Worm (Caenorhabditis elegans) whole organism, mixed stage, embryonic: ENCODE results near the gene Y69A2AR.16.

ENCODE experiments used
- blmp-1 ChIP-seq: fragments of 150-350 bp; optimal IDR thresholded peaks from 2 replicates; lab custom pipeline; 2014; ENCODE audit warnings: missing biosample characterization, missing genetic modification characterization
- elt-3 ChIP-seq: fragments of 150-350 bp; optimal IDR thresholded peaks from 2 replicates; lab custom pipeline; 2014; ENCODE audit warnings: missing biosample characterization, missing genetic modification characterization
- flh-1 ChIP-seq: fragments of 200-800 bp; sonication (Bioruptor generic); optimal IDR thresholded peaks from 2 replicates; lab custom pipeline; 2018; ENCODE audit warnings: mild to moderate bottlenecking, missing genetic modification characterization, moderate library complexity, missing compliant biosample characterization
- nhr-76 ChIP-seq: sonication (generic microtip); optimal IDR thresholded peaks from 2 replicates; lab custom pipeline; 2017; ENCODE audit warnings: missing biosample characterization, missing genetic modification characterization
- pha-4 ChIP-seq: fragments of 150-350 bp; optimal IDR thresholded peaks from 2 replicates; lab custom pipeline; 2018; ENCODE audit warnings: missing biosample characterization, missing genetic modification reagents, missing genetic modification characterization
- tbx-8 ChIP-seq: fragments of 200-800 bp; sonication (Bioruptor generic); optimal IDR thresholded peaks from 2 replicates; lab custom pipeline; 2018; ENCODE audit warnings: mild to moderate bottlenecking, missing genetic modification characterization, moderate library complexity, missing compliant biosample characterization
- unc-62 ChIP-seq: fragments of 150-350 bp; optimal IDR thresholded peaks from 2 replicates; lab custom pipeline; 2014; ENCODE audit warnings: missing biosample characterization, missing genetic modification reagents, missing genetic modification characterization
- ztf-11 ChIP-seq: fragments of 150-350 bp; optimal IDR thresholded peaks from 2 replicates; lab custom pipeline; 2014; ENCODE audit warnings: missing biosample characterization, missing genetic modification characterization

- no peak for TF ChIP-seq pha-4 (tag; lab: Kevin White, UChicago)
- TF ChIP-seq ztf-11 (tag; lab: Kevin White, UChicago) = no peak
- TF ChIP-seq tbx-8 (GFP tag; lab: Kevin White, UChicago) = no peak
- TF ChIP-seq flh-1 (GFP tag; lab: Kevin White, UChicago) = no peak
- no peak for TF ChIP-seq unc-62 (GFP tag; lab: Kevin White, UChicago)
- no peak for TF ChIP-seq blmp-1 (tag; lab: Kevin White, UChicago)
- TF ChIP-seq nhr-76 (tag; lab: Kevin White, UChicago) = no peak
- TF ChIP-seq elt-3 (tag; lab: Kevin White, UChicago) = no peak
These were observed 54.7 kb downstream of the Y69A2AR.16 start for ce11 chrIV:2552276-2552675.
